Worm (Caenorhabditis elegans) whole organism, young adult: Measurements from ENCODE around the gene H34I24.1.

ENCODE experiments used
- C17E4.6 ChIP-seq: fragments of 200-800 bp; sonication (Bioruptor generic); IDR thresholded peaks from 2 replicates; pipeline ENCODE4 v1.3.6; 2022; ENCODE audit warnings: missing genetic modification reagents, missing genetic modification characterization, missing compliant biosample characterization
- F33H1.4 ChIP-seq: fragments of 200-800 bp; sonication (Bioruptor generic); IDR thresholded peaks from 2 replicates; pipeline ENCODE4 v1.3.6; 2022; ENCODE audit warnings: missing genetic modification reagents, missing genetic modification characterization, missing compliant biosample characterization
- F39B2.1 ChIP-seq: fragments of 200-800 bp; sonication (Bioruptor generic); IDR thresholded peaks from 2 replicates; pipeline ENCODE4 v1.3.6; 2022; ENCODE audit warnings: missing genetic modification reagents, missing genetic modification characterization, missing compliant biosample characterization
- F55B11.4 ChIP-seq: sonication (generic microtip); optimal IDR thresholded peaks from 2 replicates; lab custom pipeline; 2016; ENCODE audit warnings: missing compliant biosample characterization, missing genetic modification characterization, borderline replicate concordance; ENCODE audit not compliant: insufficient read depth
- T07F8.4 ChIP-seq: sonication (generic microtip); optimal IDR thresholded peaks from 2 replicates; lab custom pipeline; 2016; ENCODE audit warnings: mild to moderate bottlenecking, missing genetic modification characterization, moderate library complexity, missing compliant biosample characterization
- Y53F4B.3 ChIP-seq: fragments of 200-800 bp; sonication (Bioruptor generic); IDR thresholded peaks from 2 replicates; pipeline ENCODE4 v1.3.6; 2022; ENCODE audit warnings: missing genetic modification reagents, missing genetic modification characterization, missing compliant biosample characterization
- Y95B8A.8 ChIP-seq: fragments of 200-800 bp; sonication (Bioruptor generic); IDR thresholded peaks from 2 replicates; pipeline ENCODE4 v1.3.6; 2022; ENCODE audit warnings: missing genetic modification reagents, missing genetic modification characterization, missing compliant biosample characterization
- atf-7 ChIP-seq: sonication (generic microtip); optimal IDR thresholded peaks from 2 replicates; lab custom pipeline; 2017; ENCODE audit warnings: mild to moderate bottlenecking, missing genetic modification characterization, missing compliant biosample characterization
- athp-1 ChIP-seq: sonication (generic microtip); optimal IDR thresholded peaks from 2 replicates; lab custom pipeline; 2017; ENCODE audit warnings: mild to moderate bottlenecking, missing genetic modification characterization, missing compliant biosample characterization
- attf-3 ChIP-seq: fragments of 200-800 bp; sonication (Bioruptor generic); conservative IDR thresholded peaks from 2 replicates; pipeline ENCODE4 v1.3.6; 2022; ENCODE audit warnings: missing genetic modification reagents, missing genetic modification characterization, missing compliant biosample characterization
- ccch-3 ChIP-seq: fragments of 200-800 bp; sonication (Bioruptor generic); optimal IDR thresholded peaks from 2 replicates; lab custom pipeline; 2018; ENCODE audit warnings: mild to moderate bottlenecking, missing genetic modification characterization, missing compliant biosample characterization
- cebp-1 ChIP-seq, 2 experiments: fragments of 200-800 bp in 1 of 2; sonication (Bioruptor generic) in 1 of 2; sonication (generic microtip) in 1 of 2; IDR thresholded peaks in 1 of 2; optimal IDR thresholded peaks in 1 of 2; 2 replicates each; pipeline versions ENCODE4 v1.3.6 to Lab custom; 2017 to 2022; ENCODE audit warnings: missing compliant biosample characterization in 2 of 2, missing genetic modification characterization in 2 of 2, mild to moderate bottlenecking in 1 of 2, missing genetic modification reagents in 1 of 2, moderate library complexity in 1 of 2
- ceh-27 ChIP-seq: fragments of 200-800 bp; sonication (Bioruptor generic); optimal IDR thresholded peaks from 2 replicates; lab custom pipeline; 2018; ENCODE audit warnings: mild to moderate bottlenecking, missing genetic modification characterization, moderate library complexity, missing compliant biosample characterization
- chd-7 ChIP-seq: sonication (generic microtip); optimal IDR thresholded peaks from 2 replicates; lab custom pipeline; 2016; ENCODE audit warnings: mild to moderate bottlenecking, missing genetic modification characterization, moderate library complexity, missing compliant biosample characterization
- die-1 ChIP-seq: sonication (generic microtip); optimal IDR thresholded peaks from 2 replicates; lab custom pipeline; 2016; ENCODE audit warnings: missing genotype, mild to moderate bottlenecking, missing genetic modification characterization, missing compliant biosample characterization
- dpl-1 ChIP-seq: fragments of 150-350 bp; optimal IDR thresholded peaks from 2 replicates; lab custom pipeline; 2014; ENCODE audit warnings: missing biosample characterization, missing genetic modification reagents, missing genetic modification characterization
- efl-1 ChIP-seq: fragments of 150-350 bp; optimal IDR thresholded peaks from 2 replicates; lab custom pipeline; 2014; ENCODE audit warnings: missing biosample characterization, missing genetic modification reagents, missing genetic modification characterization
- ekl-4 ChIP-seq: fragments of 200-800 bp; sonication (Bioruptor generic); IDR thresholded peaks from 2 replicates; pipeline ENCODE4 v1.3.6; 2022; ENCODE audit warnings: missing genetic modification reagents, missing genetic modification characterization, missing compliant biosample characterization
- ets-4 ChIP-seq: fragments of 200-800 bp; sonication (Bioruptor generic); optimal IDR thresholded peaks from 2 replicates; lab custom pipeline; 2018; ENCODE audit warnings: mild to moderate bottlenecking, missing genetic modification characterization, missing compliant biosample characterization
- hsf-1 ChIP-seq: fragments of 200-800 bp; sonication (Bioruptor generic); IDR thresholded peaks from 2 replicates; pipeline ENCODE4 v1.3.6; 2022; ENCODE audit warnings: missing genetic modification reagents, missing genetic modification characterization, missing compliant biosample characterization
- lir-1 ChIP-seq: fragments of 200-800 bp; sonication (Bioruptor generic); conservative IDR thresholded peaks from 2 replicates; pipeline ENCODE4 v1.3.6; 2022; ENCODE audit warnings: missing genetic modification reagents, missing genetic modification characterization, missing compliant biosample characterization
- lsy-27 ChIP-seq: sonication (generic microtip); optimal IDR thresholded peaks from 2 replicates; lab custom pipeline; 2017; ENCODE audit warnings: missing genetic modification characterization, mild to moderate bottlenecking, missing compliant biosample characterization, antibody characterized with exemption, missing genotype, borderline replicate concordance; ENCODE audit not compliant: insufficient read depth
- madf-3 ChIP-seq: fragments of 200-800 bp; sonication (Bioruptor generic); IDR thresholded peaks from 2 replicates; pipeline ENCODE4 v1.3.6; 2022; ENCODE audit warnings: missing genetic modification reagents, missing genetic modification characterization, missing compliant biosample characterization
- mcd-1 ChIP-seq: fragments of 200-800 bp; sonication (Bioruptor generic); IDR thresholded peaks from 2 replicates; pipeline ENCODE4 v1.3.6; 2022; ENCODE audit warnings: missing genetic modification reagents, missing genetic modification characterization, missing compliant biosample characterization
- nfya-1 ChIP-seq: sonication (generic microtip); optimal IDR thresholded peaks from 2 replicates; lab custom pipeline; 2017; ENCODE audit warnings: antibody characterized with exemption, missing compliant biosample characterization, missing genetic modification characterization, borderline replicate concordance; ENCODE audit not compliant: insufficient read depth
- nfya-2 ChIP-seq: fragments of 200-800 bp; sonication (Bioruptor generic); IDR thresholded peaks from 2 replicates; pipeline ENCODE4 v1.3.6; 2022; ENCODE audit warnings: missing genetic modification reagents, missing genetic modification characterization, missing compliant biosample characterization
- nfyb-1 ChIP-seq: fragments of 200-800 bp; sonication (Bioruptor generic); IDR thresholded peaks from 2 replicates; pipeline ENCODE4 v1.3.6; 2022; ENCODE audit warnings: missing genetic modification reagents, missing genetic modification characterization, missing compliant biosample characterization
- nhr-80 ChIP-seq: sonication (generic microtip); optimal IDR thresholded peaks from 2 replicates; lab custom pipeline; 2016; ENCODE audit warnings: missing genetic modification characterization, missing compliant biosample characterization
- pha-4 ChIP-seq: fragments of 150-350 bp; sonication (generic microtip); optimal IDR thresholded peaks from 2 replicates; lab custom pipeline; 2014; ENCODE audit warnings: missing biosample characterization, missing genetic modification reagents, missing genetic modification characterization
- rcor-1 ChIP-seq: fragments of 200-800 bp; sonication (Bioruptor generic); IDR thresholded peaks from 2 replicates; pipeline ENCODE4 v1.3.6; 2022; ENCODE audit warnings: missing genetic modification reagents, missing genetic modification characterization, missing compliant biosample characterization
- sdz-38 ChIP-seq: sonication (generic microtip); optimal IDR thresholded peaks from 2 replicates; lab custom pipeline; 2016; ENCODE audit warnings: missing genotype, missing genetic modification characterization, missing compliant biosample characterization
- snpc-1.3 ChIP-seq: sonication (generic microtip); optimal IDR thresholded peaks from 2 replicates; lab custom pipeline; 2017; ENCODE audit warnings: missing genetic modification characterization, mild to moderate bottlenecking, missing compliant biosample characterization, antibody characterized with exemption, moderate library complexity, missing genotype, missing genetic modification reagents; ENCODE audit not compliant: insufficient read depth
- sptf-2 ChIP-seq: fragments of 200-800 bp; sonication (Bioruptor generic); optimal IDR thresholded peaks from 2 replicates; lab custom pipeline; 2018; ENCODE audit warnings: mild to moderate bottlenecking, missing genetic modification characterization, missing compliant biosample characterization
- tbx-9 ChIP-seq: sonication (generic microtip); optimal IDR thresholded peaks from 2 replicates; lab custom pipeline; 2016; ENCODE audit warnings: borderline replicate concordance, missing genetic modification characterization, inconsistent platforms, missing compliant biosample characterization
- ztf-25 ChIP-seq: fragments of 200-800 bp; sonication (Bioruptor generic); IDR thresholded peaks from 2 replicates; pipeline ENCODE4 v1.3.6; 2022; ENCODE audit warnings: missing genetic modification reagents, missing genetic modification characterization, missing compliant biosample characterization

The H34I24.1 gene

DNA sequence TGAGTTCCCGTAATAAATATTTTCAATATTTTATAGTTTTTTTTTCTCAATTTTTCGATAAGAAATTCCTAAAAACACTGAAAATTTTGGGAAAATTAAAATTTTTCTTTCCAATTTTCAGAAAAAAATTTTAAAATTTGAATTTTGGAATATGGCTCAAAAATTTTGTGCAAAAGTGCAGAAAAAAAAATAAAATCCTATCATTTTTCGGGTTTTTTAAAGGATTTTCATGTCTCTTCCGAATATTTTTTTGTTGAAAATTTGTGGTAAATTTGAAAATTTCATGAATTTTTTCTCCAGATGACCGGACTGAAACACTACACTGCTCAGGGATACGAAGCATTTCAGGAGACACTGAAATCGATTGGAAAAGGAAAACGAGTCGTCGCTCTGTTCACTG is 12.5 kb upstream of the H34I24.1 start, which contains the start of gene txdc-17:
Gene txdc-17, plus strand, starts transcription at position 301 of the 400 bp plus-strand sequence.
- no peak for TF ChIP-seq efl-1 (GFP tag; lab: Kevin White, UChicago)
- TF ChIP-seq lsy-27 (tag; lab: Kevin White, UChicago): no peak
- no peak for TF ChIP-seq chd-7
- no peak for TF ChIP-seq cebp-1 (GFP tag; IDR thresholded peaks at IDR 0.05; lab: Robert Waterston, UW)
- no peak for TF ChIP-seq cebp-1 (tag; optimal IDR thresholded peaks at IDR 0.05; lab: Kevin White, UChicago)
- TF ChIP-seq sdz-38: no peak
- no peak for TF ChIP-seq athp-1 (tag; lab: Kevin White, UChicago)
- no peak for TF ChIP-seq ztf-25
- no peak for TF ChIP-seq ccch-3 (GFP tag; lab: Kevin White, UChicago)
- no peak for TF ChIP-seq Y53F4B.3 (GFP tag; lab: Robert Waterston, UW)
- TF ChIP-seq C17E4.6 (GFP tag; lab: Robert Waterston, UW): no peak
- no peak for TF ChIP-seq T07F8.4 (tag; lab: Kevin White, UChicago)
- no peak for TF ChIP-seq nhr-80
- no peak for TF ChIP-seq madf-3 (GFP tag; lab: Robert Waterston, UW)
- TF ChIP-seq ets-4 (GFP tag; lab: Kevin White, UChicago): no peak
- TF ChIP-seq tbx-9 (tag; lab: Kevin White, UChicago): no peak
- no peak for TF ChIP-seq F39B2.1
- no peak for TF ChIP-seq Y95B8A.8 (GFP tag; lab: Robert Waterston, UW)
- TF ChIP-seq atf-7: no peak
- no peak for TF ChIP-seq F33H1.4 (GFP tag; lab: Robert Waterston, UW)

DNA sequence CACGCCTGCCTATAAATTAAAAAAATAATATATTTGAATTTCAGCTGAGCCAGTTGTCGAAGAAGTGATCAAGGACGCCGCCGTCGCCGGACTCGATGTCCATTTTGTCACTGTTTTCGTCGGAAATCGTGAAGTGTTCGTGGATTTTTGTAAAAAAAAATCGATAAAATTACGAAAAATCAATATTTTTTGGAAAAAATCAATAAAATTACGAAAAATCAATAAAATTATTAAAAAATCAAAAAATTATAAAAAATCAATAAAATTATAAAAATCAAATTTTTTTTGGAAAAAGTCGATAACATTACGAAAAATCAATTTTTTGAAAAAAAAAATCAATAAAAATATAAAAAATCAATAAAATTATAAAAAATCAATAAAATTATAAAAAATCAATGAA is 11.8 kb upstream of the H34I24.1 start:
- TF ChIP-seq nfya-1 (tag; lab: Kevin White, UChicago): no peak
- no peak for TF ChIP-seq snpc-1.3 (tag; lab: Kevin White, UChicago)
- no peak for TF ChIP-seq ets-4 (GFP tag; lab: Kevin White, UChicago)
- no peak for TF ChIP-seq die-1 (tag; lab: Kevin White, UChicago)
- no peak for TF ChIP-seq nfya-2 (GFP tag; lab: Robert Waterston, UW)
- no peak for TF ChIP-seq dpl-1
- no peak for TF ChIP-seq ekl-4 (GFP tag; lab: Robert Waterston, UW)
- TF ChIP-seq hsf-1 (GFP tag; lab: Robert Waterston, UW): no peak
- TF ChIP-seq pha-4 (tag; lab: Kevin White, UChicago): no peak

DNA sequence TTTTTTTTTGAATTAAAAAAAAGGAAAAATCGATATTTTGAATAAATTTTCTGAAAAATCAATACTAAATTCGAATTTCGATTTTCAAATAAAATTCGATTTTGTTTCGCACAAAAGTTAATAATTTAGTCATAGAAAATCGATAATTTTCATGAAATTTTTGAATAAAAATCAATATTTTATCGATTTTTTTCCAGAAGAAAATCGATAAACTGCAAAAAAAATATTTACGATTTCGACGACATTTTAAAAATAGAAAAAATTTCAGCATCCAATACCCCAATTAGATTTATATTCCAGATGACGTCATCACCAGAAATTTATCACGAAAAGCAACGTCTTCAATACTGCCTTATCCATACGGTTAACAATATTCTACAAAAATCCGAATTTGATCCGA is 10.5 kb upstream of the H34I24.1 start, which contains the start of gene josd-1:
Gene josd-1, plus strand, starts transcription at position 301 of the 400 bp plus-strand sequence.
- TF ChIP-seq lir-1 (GFP tag; lab: Robert Waterston, UW): no peak
- TF ChIP-seq ceh-27: no peak
- no peak for TF ChIP-seq sptf-2 (GFP tag; lab: Kevin White, UChicago)
- TF ChIP-seq rcor-1 (GFP tag; lab: Robert Waterston, UW): no peak
- TF ChIP-seq F55B11.4 (tag; lab: Kevin White, UChicago): no peak
- no peak for TF ChIP-seq nfyb-1
- TF ChIP-seq snpc-1.3 (tag; lab: Kevin White, UChicago): no peak
- TF ChIP-seq mcd-1: no peak
- no peak for TF ChIP-seq attf-3 (GFP tag; lab: Robert Waterston, UW)
- TF ChIP-seq, all 124 proteins: peak for 0
